Fruit fly (Drosophila melanogaster) whole organism, wandering third instar larva: ENCODE data around the gene CG32407.
A peak's percentile ranks its signal among the peaks of the same experiment; 100 is the strongest.

Experiments used
- dmrt93B ChIP-seq: fragments of 200-800 bp; sonication (Bioruptor generic); optimal IDR thresholded peaks from 2 replicates; lab custom pipeline; 2018; ENCODE audit warnings: missing biosample characterization, mild to moderate bottlenecking, missing genetic modification characterization
- fru ChIP-seq: fragments of 200-800 bp; sonication (Bioruptor generic); optimal IDR thresholded peaks from 3 replicates; lab custom pipeline; 2016; ENCODE audit warnings: missing biosample characterization, mild to moderate bottlenecking, missing genetic modification characterization
- lola ChIP-seq: fragments of >200 bp; optimal IDR thresholded peaks from 2 replicates; lab custom pipeline; 2017; ENCODE audit warnings: missing biosample characterization, missing genetic modification characterization
- pan ChIP-seq: fragments of >200 bp; optimal IDR thresholded peaks from 2 replicates; lab custom pipeline; 2017
- rgr ChIP-seq: fragments of 200-800 bp; sonication (Bioruptor generic); optimal IDR thresholded peaks from 3 replicates; lab custom pipeline; 2016; ENCODE audit warnings: missing biosample characterization, mild to moderate bottlenecking, missing genetic modification characterization

DNA sequence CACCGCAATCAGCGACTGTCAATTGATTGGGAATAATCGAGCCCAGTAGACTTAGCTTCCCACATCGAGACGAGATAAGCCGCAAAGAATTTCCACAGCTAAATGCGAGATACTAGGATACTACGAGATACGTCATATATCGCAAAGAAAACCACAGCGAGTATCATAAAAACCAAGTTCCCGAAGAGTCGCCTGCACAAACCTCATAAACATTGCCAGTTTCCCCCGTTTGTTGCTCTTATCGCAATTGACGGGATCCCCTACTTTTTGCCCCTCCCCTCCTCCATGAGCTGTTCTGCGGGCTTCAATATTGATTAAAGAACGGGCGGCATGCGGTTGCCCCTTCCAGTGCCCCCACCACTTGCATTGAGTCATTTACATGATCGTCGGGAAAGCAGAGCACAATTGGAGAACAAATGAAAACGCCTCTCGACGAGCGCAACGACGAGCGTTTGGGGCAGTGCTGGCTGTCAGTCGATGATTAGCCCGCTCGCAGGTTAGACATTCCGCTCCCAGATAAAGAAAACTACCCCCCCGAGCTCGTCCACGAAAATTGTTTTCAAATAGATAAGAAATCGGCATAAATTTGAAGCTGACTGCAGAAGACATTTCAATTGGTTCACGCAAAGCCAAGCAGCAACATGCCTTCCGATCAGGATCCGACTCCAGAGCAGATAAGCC, at the start of gene CG32407:
- TF ChIP-seq rgr (GFP tag; lab: Kevin White, UChicago) (peak; percentile 29), pan (no peak), lola (GFP tag; lab: Kevin White, UChicago) (no peak), fru (GFP tag; lab: Kevin White, UChicago) (no peak), dmrt93B (no peak)
